Worm (Caenorhabditis elegans) whole organism, L2 larva: ENCODE measurements around the gene tsp-13.

ENCODE experiments used
- egl-27 ChIP-seq: sonication (generic microtip); optimal IDR thresholded peaks from 3 replicates; lab custom pipeline; 2017; ENCODE audit warnings: missing biosample characterization, missing genetic modification reagents, missing genetic modification characterization
- fos-1 ChIP-seq: fragments of 150-350 bp; optimal IDR thresholded peaks from 2 replicates; lab custom pipeline; 2014; ENCODE audit warnings: missing biosample characterization, missing genetic modification characterization
- lin-39 ChIP-seq: fragments of 150-350 bp; optimal IDR thresholded peaks from 2 replicates; lab custom pipeline; 2014; ENCODE audit warnings: missing biosample characterization, missing genetic modification reagents, missing genetic modification characterization
- nhr-11 ChIP-seq: fragments of 150-350 bp; optimal IDR thresholded peaks from 2 replicates; lab custom pipeline; 2014; ENCODE audit warnings: missing biosample characterization, missing genetic modification characterization
- nhr-77 ChIP-seq: fragments of 150-350 bp; optimal IDR thresholded peaks from 2 replicates; lab custom pipeline; 2014; ENCODE audit warnings: missing biosample characterization, missing genetic modification characterization
- zag-1 ChIP-seq: fragments of 150-350 bp; optimal IDR thresholded peaks from 2 replicates; lab custom pipeline; 2014; ENCODE audit warnings: missing biosample characterization, missing genetic modification characterization

ce11 chrV:19125812-19126211 is 28.1 kb upstream of the tsp-13 start:
- TF ChIP-seq egl-27, result peak; percentile 43
- TF ChIP-seq zag-1 (tag; lab: Kevin White, UChicago), result peak; percentile 37
- TF ChIP-seq fos-1 (tag; lab: Kevin White, UChicago), result no peak
- no peak for TF ChIP-seq nhr-11
- TF ChIP-seq lin-39 (tag; lab: Kevin White, UChicago), result no peak
- TF ChIP-seq nhr-77 (tag; lab: Kevin White, UChicago), result no peak
